Worm (Caenorhabditis elegans) whole organism, L4 larva: ENCODE results near the gene C03H5.4.
A peak's percentile ranks its signal among the peaks of the same experiment; 100 is the strongest.

ENCODE experiments used
- D1046.2 ChIP-seq: fragments of 200-800 bp; sonication (Bioruptor generic); IDR thresholded peaks from 2 replicates; pipeline ENCODE4 v1.3.6; 2022; ENCODE audit warnings: missing genetic modification characterization, missing compliant biosample characterization
- F44E2.7 ChIP-seq: fragments of 200-800 bp; sonication (Bioruptor generic); IDR thresholded peaks from 2 replicates; pipeline ENCODE4 v2.1.2; 2022; ENCODE audit warnings: missing genetic modification characterization, missing compliant biosample characterization
- Y48G9A.11 ChIP-seq: fragments of 200-800 bp; sonication (Bioruptor generic); IDR thresholded peaks from 2 replicates; pipeline ENCODE4 v1.3.6; 2022; ENCODE audit warnings: missing genetic modification reagents, missing genetic modification characterization, missing compliant biosample characterization
- ZK546.5 ChIP-seq, 2 experiments: sonication (generic microtip); optimal IDR thresholded peaks; 2 replicates each; lab custom pipeline; 2017; ENCODE audit warnings: missing biosample characterization in 2 of 2, missing genetic modification characterization in 2 of 2
- aha-1 ChIP-seq: fragments of 150-350 bp; peaks from one replicate; lab custom pipeline; 2014; ENCODE audit warnings: missing biosample characterization, missing genetic modification characterization
- arid-1 ChIP-seq: fragments of 200-800 bp; sonication (Bioruptor generic); conservative IDR thresholded peaks from 2 replicates; pipeline ENCODE4 v1.3.6; 2022; ENCODE audit warnings: missing genetic modification reagents, missing genetic modification characterization, missing compliant biosample characterization
- ceh-28 ChIP-seq: fragments of 150-350 bp; optimal IDR thresholded peaks from 2 replicates; lab custom pipeline; 2014; ENCODE audit warnings: missing biosample characterization, missing genetic modification reagents, missing genetic modification characterization
- ceh-32 ChIP-seq: sonication (generic microtip); optimal IDR thresholded peaks from 2 replicates; lab custom pipeline; 2016; ENCODE audit warnings: mild to moderate bottlenecking, missing genetic modification characterization, missing compliant biosample characterization; ENCODE audit not compliant: poor library complexity
- ceh-44 ChIP-seq: fragments of 200-800 bp; sonication (Bioruptor generic); IDR thresholded peaks from 2 replicates; pipeline ENCODE4 v1.3.6; 2022; ENCODE audit warnings: missing genetic modification reagents, missing genetic modification characterization, missing compliant biosample characterization
- ceh-82 ChIP-seq: sonication (generic microtip); optimal IDR thresholded peaks from 2 replicates; lab custom pipeline; 2017; ENCODE audit warnings: missing biosample characterization, missing genetic modification characterization
- ces-1 ChIP-seq: fragments of 150-350 bp; sonication (generic microtip); optimal IDR thresholded peaks from 4 replicates; lab custom pipeline; 2014; ENCODE audit warnings: missing biosample characterization, missing genetic modification reagents, missing genetic modification characterization
- daf-19 ChIP-seq: fragments of 200-800 bp; sonication (Bioruptor generic); conservative IDR thresholded peaks from 2 replicates; pipeline ENCODE4 v1.3.6; 2022; ENCODE audit warnings: missing genetic modification characterization, missing compliant biosample characterization
- daf-8 ChIP-seq: fragments of 200-800 bp; sonication (Bioruptor generic); IDR thresholded peaks from 2 replicates; pipeline ENCODE4 v1.3.6; 2022; ENCODE audit warnings: missing genetic modification characterization, missing compliant biosample characterization
- hif-1 ChIP-seq, 2 experiments: sonication (generic microtip); optimal IDR thresholded peaks; 2 replicates each; lab custom pipeline; 2016 to 2017; ENCODE audit warnings: missing compliant biosample characterization in 2 of 2, missing genetic modification characterization in 2 of 2, missing genetic modification reagents in 2 of 2, missing genotype in 2 of 2, mild to moderate bottlenecking in 1 of 2
- hlh-11 ChIP-seq: fragments of 200-800 bp; sonication (Bioruptor generic); optimal IDR thresholded peaks from 2 replicates; lab custom pipeline; 2018; ENCODE audit warnings: mild to moderate bottlenecking, missing genetic modification characterization, missing compliant biosample characterization
- hlh-30 ChIP-seq: sonication (generic microtip); optimal IDR thresholded peaks from 2 replicates; lab custom pipeline; 2017; ENCODE audit warnings: antibody characterized with exemption, mild to moderate bottlenecking, missing genetic modification characterization, missing compliant biosample characterization; ENCODE audit not compliant: insufficient read depth
- hmg-1.1 ChIP-seq: fragments of 200-800 bp; sonication (Bioruptor generic); IDR thresholded peaks from 2 replicates; pipeline ENCODE4 v1.3.6; 2022; ENCODE audit warnings: missing genetic modification reagents, missing genetic modification characterization, missing compliant biosample characterization
- lim-7 ChIP-seq: fragments of 200-800 bp; sonication (Bioruptor generic); IDR thresholded peaks from 2 replicates; pipeline ENCODE4 v1.3.6; 2022; ENCODE audit warnings: missing genetic modification characterization, missing compliant biosample characterization
- lin-1 ChIP-seq: fragments of 200-800 bp; sonication (Bioruptor generic); IDR thresholded peaks from 2 replicates; pipeline ENCODE4 v1.3.6; 2022; ENCODE audit warnings: missing genetic modification reagents, missing genetic modification characterization, missing compliant biosample characterization
- lin-13 ChIP-seq: fragments of 150-350 bp; optimal IDR thresholded peaks from 2 replicates; lab custom pipeline; 2014; ENCODE audit warnings: missing biosample characterization, missing genetic modification reagents, missing genetic modification characterization
- lin-29 ChIP-seq: fragments of 200-800 bp; sonication (Bioruptor generic); IDR thresholded peaks from 2 replicates; pipeline ENCODE4 v1.3.6; 2022; ENCODE audit warnings: missing genetic modification reagents, missing genetic modification characterization, missing compliant biosample characterization
- nhr-10 ChIP-seq: fragments of 150-350 bp; optimal IDR thresholded peaks from 2 replicates; lab custom pipeline; 2014; ENCODE audit warnings: missing biosample characterization, missing genetic modification characterization
- nhr-237 ChIP-seq: sonication (generic microtip); optimal IDR thresholded peaks from 2 replicates; lab custom pipeline; 2017; ENCODE audit warnings: missing biosample characterization, missing genetic modification characterization
- nhr-25 ChIP-seq: sonication (generic microtip); optimal IDR thresholded peaks from 2 replicates; lab custom pipeline; 2017; ENCODE audit warnings: missing genetic modification characterization, mild to moderate bottlenecking, missing compliant biosample characterization, antibody characterized with exemption, moderate library complexity, borderline replicate concordance; ENCODE audit not compliant: insufficient read depth
- nhr-48 ChIP-seq: sonication (generic microtip); optimal IDR thresholded peaks from 2 replicates; lab custom pipeline; 2016; ENCODE audit warnings: mild to moderate bottlenecking, missing genetic modification characterization, missing compliant biosample characterization
- pqm-1 ChIP-seq: sonication (generic microtip); optimal IDR thresholded peaks from 2 replicates; lab custom pipeline; 2017; ENCODE audit warnings: missing biosample characterization, missing genetic modification characterization
- skn-1 ChIP-seq: fragments of 150-350 bp; optimal IDR thresholded peaks from 2 replicates; lab custom pipeline; 2014; ENCODE audit warnings: missing biosample characterization, missing genetic modification characterization
- snpc-1.2 ChIP-seq: fragments of 200-800 bp; sonication (Bioruptor generic); IDR thresholded peaks from 2 replicates; pipeline ENCODE4 v1.3.6; 2022; ENCODE audit warnings: missing genetic modification reagents, missing genetic modification characterization, missing compliant biosample characterization
- tag-97 ChIP-seq: fragments of 200-800 bp; sonication (Bioruptor generic); IDR thresholded peaks from 2 replicates; pipeline ENCODE4 v1.3.6; 2022; ENCODE audit warnings: missing genetic modification characterization, missing compliant biosample characterization
- unc-62 ChIP-seq, 3 experiments: fragments of 150-350 bp in 1 of 3; sonication (generic microtip); optimal IDR thresholded peaks in 2 of 3; peaks in 1 of 3; 1 replicate in 1 of 3; 2 replicates in 2 of 3; lab custom pipeline; 2014 to 2017; ENCODE audit warnings: missing biosample characterization in 3 of 3, missing genetic modification characterization in 3 of 3, missing genetic modification reagents in 3 of 3, missing genotype in 1 of 3
- zag-1 ChIP-seq: fragments of 150-350 bp; optimal IDR thresholded peaks from 2 replicates; lab custom pipeline; 2014; ENCODE audit warnings: missing biosample characterization, missing genetic modification characterization

C03H5.4 gene

DNA sequence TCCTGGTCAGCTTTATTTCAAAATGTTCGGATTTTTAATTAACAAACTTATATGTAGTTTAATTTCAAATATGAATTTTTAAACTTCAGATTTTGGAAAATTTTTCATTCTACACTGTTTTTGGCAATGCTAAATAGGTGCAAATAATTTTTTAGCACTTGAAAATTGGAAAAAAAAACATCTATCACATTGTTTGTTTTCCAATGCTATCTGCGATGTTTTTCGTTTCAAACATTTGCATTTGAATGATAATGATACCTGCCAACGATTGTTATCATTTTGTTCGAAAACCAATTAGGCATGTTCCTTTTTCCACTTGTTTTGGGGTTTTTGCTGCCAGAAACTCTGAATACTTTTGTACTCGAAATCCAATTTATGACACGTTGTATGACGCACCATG, at the start of gene C03H5.4:
C03H5.4 (plus strand) TSS at position 301 of the 400 bp plus-strand sequence.
- TF ChIP-seq ceh-44 (GFP tag; lab: Robert Waterston, UW) = no peak
- TF ChIP-seq unc-62 (GFP tag; optimal IDR thresholded peaks at IDR 0.05 in 1 of 2; lab: Kevin White, UChicago) = peak in 1 of 2 experiments; percentile 31
- no peak for TF ChIP-seq unc-62 (tag; optimal IDR thresholded peaks at IDR 0.05; lab: Kevin White, UChicago)

DNA sequence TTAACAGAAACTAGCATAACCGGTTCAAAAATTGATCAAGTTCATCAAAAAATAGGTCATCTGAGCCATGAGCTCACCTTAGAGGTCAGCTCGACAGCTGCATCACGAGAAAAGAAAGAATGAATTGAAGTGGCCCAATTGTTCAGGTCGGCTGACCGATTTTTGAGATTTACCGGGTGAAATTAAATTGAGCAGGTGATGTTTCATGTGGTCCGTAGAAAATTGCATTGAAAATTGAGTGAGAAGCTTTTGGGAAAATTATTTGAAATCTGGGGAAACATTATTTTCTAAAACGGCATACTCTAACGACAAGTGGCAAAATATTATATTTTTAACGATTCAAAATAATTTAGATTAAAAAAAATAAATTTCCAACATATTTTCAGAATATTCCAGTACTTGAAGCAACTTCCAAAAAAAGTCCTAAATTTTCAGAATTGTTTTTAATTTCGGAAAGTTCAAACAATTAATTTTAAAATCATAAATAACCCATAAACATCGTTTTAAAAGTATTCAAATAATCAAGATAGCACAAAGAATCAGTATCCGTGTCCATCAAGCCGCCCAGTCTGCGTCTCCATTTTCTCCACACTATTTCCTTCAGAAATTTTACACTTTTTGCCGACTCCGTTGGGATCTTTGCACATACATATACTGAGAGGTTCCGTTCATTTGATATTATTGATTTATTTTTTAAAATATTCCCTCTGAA, 49.3 kb upstream of the C03H5.4 start, which contains the start of gene sgcb-1:
sgcb-1 (plus strand) TSS at position 662 of the 712 bp plus-strand sequence.
- TF ChIP-seq aha-1 (tag; lab: Kevin White, UChicago) = peak; percentile 56
- no peak for TF ChIP-seq ceh-28
- TF ChIP-seq hlh-30 = peak; percentile 24
- TF ChIP-seq hlh-11 = peak; percentile 6
- no peak for TF ChIP-seq ceh-44 (GFP tag; lab: Robert Waterston, UW)
- TF ChIP-seq daf-19 (GFP tag; lab: Robert Waterston, UW) = no peak
- TF ChIP-seq snpc-1.2 (GFP tag; lab: Robert Waterston, UW) = no peak

ce11 chrII:332419-332818, 42.6 kb upstream of the C03H5.4 start, which contains the start of gene cbn-1:
cbn-1 (minus strand) TSS chrII:332519.
- TF ChIP-seq nhr-237 (tag; lab: Kevin White, UChicago) = no peak
- TF ChIP-seq lim-7 (GFP tag; lab: Robert Waterston, UW) = no peak
- no peak for TF ChIP-seq hlh-11
- no peak for TF ChIP-seq nhr-25

ce11 chrII:333853-334449, 41.1 kb upstream of the C03H5.4 start:
- TF ChIP-seq ces-1 (GFP tag; lab: Kevin White, UChicago) (no peak), skn-1 (tag; lab: Kevin White, UChicago) (no peak), tag-97 (GFP tag; lab: Robert Waterston, UW) (no peak), nhr-25 (no peak), daf-8 (no peak), ceh-82 (no peak), Y48G9A.11 (GFP tag; lab: Robert Waterston, UW) (no peak), unc-62 (GFP tag; optimal IDR thresholded peaks at IDR 0.05 in 1 of 2; lab: Kevin White, UChicago) (peak in 1 of 2 experiments; percentile 60), unc-62 (tag; optimal IDR thresholded peaks at IDR 0.05; lab: Kevin White, UChicago) (no peak), zag-1 (tag; lab: Kevin White, UChicago) (no peak), nhr-10 (tag; lab: Kevin White, UChicago) (no peak), nhr-48 (tag; lab: Kevin White, UChicago) (no peak), pqm-1 (peak; percentile 1), aha-1 (tag; lab: Kevin White, UChicago) (peak; percentile 85), ZK546.5 (tag; optimal IDR thresholded peaks at IDR 0.05; lab: Kevin White, UChicago) (no peak), lin-29 (GFP tag; lab: Robert Waterston, UW) (no peak), arid-1 (no peak), ceh-32 (no peak), lin-13 (GFP tag; lab: Kevin White, UChicago) (no peak)

- TF ChIP-seq hif-1 (tag; optimal IDR thresholded peaks at IDR 0.05; lab: Kevin White, UChicago) (no peak), lim-7 (GFP tag; lab: Robert Waterston, UW) (no peak), hmg-1.1 (GFP tag; lab: Robert Waterston, UW) (no peak), lin-1 (GFP tag; lab: Robert Waterston, UW) (no peak), D1046.2 (GFP tag; lab: Robert Waterston, UW) (no peak), F44E2.7 (no peak)
- TF ChIP-seq, all 104 proteins: peak for 0
Measured at ce11 chrII:334828-335227, 40.2 kb upstream of the C03H5.4 start.
